Worm (Caenorhabditis elegans) whole organism, L3 larva: ENCODE results near the gene cdc-14.

Experiments
- aly-2 ChIP-seq: fragments of 150-350 bp; optimal IDR thresholded peaks from 2 replicates; lab custom pipeline; 2014; ENCODE audit warnings: missing biosample characterization, missing genetic modification characterization
- fkh-2 ChIP-seq: fragments of 150-350 bp; optimal IDR thresholded peaks from 2 replicates; lab custom pipeline; 2014; ENCODE audit warnings: missing biosample characterization, missing genetic modification reagents, missing genetic modification characterization
- nhr-11 ChIP-seq: fragments of 150-350 bp; optimal IDR thresholded peaks from 2 replicates; lab custom pipeline; 2014; ENCODE audit warnings: missing biosample characterization, missing genetic modification characterization
- nhr-237 ChIP-seq: fragments of 150-350 bp; optimal IDR thresholded peaks from 2 replicates; lab custom pipeline; 2014; ENCODE audit warnings: missing biosample characterization, missing genetic modification characterization
- pqm-1 ChIP-seq: fragments of 150-350 bp; optimal IDR thresholded peaks from 2 replicates; lab custom pipeline; 2017; ENCODE audit warnings: missing biosample characterization, missing genetic modification characterization, inconsistent platforms
- snpc-4 ChIP-seq: fragments of 150-350 bp; optimal IDR thresholded peaks from 2 replicates; lab custom pipeline; 2014; ENCODE audit warnings: missing biosample characterization, missing genetic modification characterization
- unc-39 ChIP-seq: sonication (generic microtip); optimal IDR thresholded peaks from 4 replicates; lab custom pipeline; 2017; ENCODE audit warnings: missing biosample characterization, missing genetic modification characterization
- unc-62 ChIP-seq: fragments of 150-350 bp; sonication (generic microtip); optimal IDR thresholded peaks from 4 replicates; lab custom pipeline; 2014; ENCODE audit warnings: missing biosample characterization, missing genetic modification reagents, missing genetic modification characterization
- ztf-11 ChIP-seq: fragments of 150-350 bp; optimal IDR thresholded peaks from 2 replicates; lab custom pipeline; 2014; ENCODE audit warnings: missing biosample characterization, missing genetic modification characterization

DNA sequence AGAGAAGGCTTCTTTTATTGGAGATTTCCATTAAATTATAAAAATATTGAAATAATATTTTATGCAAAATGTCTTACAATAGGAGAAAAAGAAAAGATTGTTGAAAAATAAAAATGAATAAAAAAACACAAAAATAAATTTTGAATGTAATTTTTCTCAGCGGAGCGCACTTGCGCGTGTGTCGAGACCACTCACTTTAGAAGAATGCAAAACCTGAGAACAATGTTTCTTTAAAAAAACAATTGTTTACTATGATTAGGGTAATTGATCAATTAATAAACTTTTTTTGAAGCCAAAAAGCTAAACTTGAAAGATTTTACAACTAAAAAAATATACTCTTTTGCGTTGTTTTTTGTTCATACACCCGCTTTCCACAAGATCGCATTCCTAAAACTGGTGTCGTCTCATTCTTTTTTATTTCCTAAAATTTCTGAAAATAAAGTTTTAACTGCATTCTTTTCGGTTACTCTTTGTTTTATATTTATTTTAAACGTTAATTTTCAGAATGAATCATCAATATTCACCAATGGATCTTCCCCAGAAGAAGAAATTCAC, 1.1 kb upstream of the cdc-14 start, which contains the start of gene ttc-4:
- TF ChIP-seq pqm-1 (peak; percentile 51), ztf-11 (no peak), unc-39 (tag; lab: Kevin White, UChicago) (no peak), unc-62 (GFP tag; lab: Kevin White, UChicago) (no peak), nhr-11 (no peak), aly-2 (tag; lab: Kevin White, UChicago) (no peak), snpc-4 (tag; lab: Kevin White, UChicago) (peak; percentile 75), fkh-2 (tag; lab: Kevin White, UChicago) (no peak), nhr-237 (no peak)
